Fruit fly (Drosophila melanogaster) whole organism, embryonic: Measurements from ENCODE around the gene dlg1.

Experiments
- Abd-B ChIP-seq: fragments of 200-800 bp; sonication (Bioruptor generic); optimal IDR thresholded peaks from 2 replicates; lab custom pipeline; 2018; ENCODE audit warnings: missing biosample characterization, mild to moderate bottlenecking, missing genetic modification characterization, moderate library complexity
- Ada2b ChIP-seq: fragments of 200-800 bp; sonication (Bioruptor generic); IDR thresholded peaks from 2 replicates; pipeline ENCODE4 v1.3.6; 2022; ENCODE audit warnings: missing biosample characterization, missing genetic modification characterization
- Atf6 ChIP-seq: fragments of 200-800 bp; sonication (Bioruptor generic); IDR thresholded peaks from 2 replicates; pipeline ENCODE4 v1.3.6; 2022; ENCODE audit warnings: missing biosample characterization, missing genetic modification characterization
- Bgb ChIP-seq: fragments of 200-800 bp; sonication (Bioruptor generic); IDR thresholded peaks from 2 replicates; pipeline ENCODE4 v1.3.6; 2022; ENCODE audit warnings: missing biosample characterization, missing genetic modification characterization; ENCODE audit not compliant: partially characterized antibody
- CG12236 ChIP-seq: fragments of 200-800 bp; sonication (Bioruptor generic); optimal IDR thresholded peaks from 2 replicates; lab custom pipeline; 2016; ENCODE audit warnings: missing biosample characterization, missing genetic modification characterization
- CG1233 ChIP-seq: fragments of 200-800 bp; sonication (Bioruptor generic); optimal IDR thresholded peaks from 4 replicates; lab custom pipeline; 2018; ENCODE audit warnings: missing biosample characterization, mild to moderate bottlenecking, missing genetic modification characterization
- CG14710 ChIP-seq: fragments of 200-800 bp; sonication (Bioruptor generic); optimal IDR thresholded peaks from 3 replicates; lab custom pipeline; 2019; ENCODE audit warnings: missing biosample characterization, mild to moderate bottlenecking, missing genetic modification characterization, moderate library complexity
- CG17361 ChIP-seq: fragments of 200-800 bp; sonication (Bioruptor generic); IDR thresholded peaks from 3 replicates; pipeline ENCODE4 v1.3.6; 2022; ENCODE audit warnings: missing biosample characterization, missing genetic modification characterization
- CG1792 ChIP-seq: fragments of 200-800 bp; sonication (Bioruptor generic); optimal IDR thresholded peaks from 2 replicates; lab custom pipeline; 2016; ENCODE audit warnings: missing biosample characterization, missing genetic modification characterization
- CG18011 ChIP-seq: fragments of 200-800 bp; sonication (Bioruptor generic); optimal IDR thresholded peaks from 2 replicates; lab custom pipeline; 2017; ENCODE audit warnings: missing biosample characterization, missing genetic modification characterization, mild to moderate bottlenecking, moderate library complexity, missing genotype
- CG1832 ChIP-seq: fragments of 200-800 bp; sonication (Bioruptor generic); optimal IDR thresholded peaks from 2 replicates; lab custom pipeline; 2017; ENCODE audit warnings: missing biosample characterization, mild to moderate bottlenecking, missing genetic modification characterization, inconsistent platforms
- CG18476 ChIP-seq: fragments of 200-800 bp; sonication (Bioruptor generic); optimal IDR thresholded peaks from 2 replicates; lab custom pipeline; 2016; ENCODE audit warnings: missing biosample characterization, mild to moderate bottlenecking, missing genetic modification characterization
- CG8290 ChIP-seq, 3 experiments: fragments of 200-800 bp; sonication (Bioruptor generic); optimal IDR thresholded peaks; 2 replicates each; lab custom pipeline; 2016 to 2019; ENCODE audit warnings: missing biosample characterization in 3 of 3, missing genetic modification characterization in 3 of 3, mild to moderate bottlenecking in 2 of 3, moderate library complexity in 1 of 3
- CG9817 ChIP-seq: fragments of 200-800 bp; sonication (Bioruptor generic); optimal IDR thresholded peaks from 2 replicates; lab custom pipeline; 2018; ENCODE audit warnings: missing biosample characterization, mild to moderate bottlenecking, missing genetic modification characterization, moderate library complexity
- Dek ChIP-seq: fragments of 200-800 bp; sonication (Bioruptor generic); optimal IDR thresholded peaks from 3 replicates; lab custom pipeline; 2019; ENCODE audit warnings: missing biosample characterization, mild to moderate bottlenecking, missing genetic modification characterization, moderate library complexity
- Eip74EF ChIP-seq, 2 experiments: fragments of 200-800 bp in 1 of 2; fragments of >200 bp in 1 of 2; sonication (Bioruptor generic) in 1 of 2; optimal IDR thresholded peaks; 2 replicates each; lab custom pipeline; 2017 to 2019; ENCODE audit warnings: missing biosample characterization in 2 of 2, missing genetic modification characterization in 2 of 2, mild to moderate bottlenecking in 1 of 2, moderate library complexity in 1 of 2
- HHEX ChIP-seq: fragments of 200-800 bp; sonication (Bioruptor generic); optimal IDR thresholded peaks from 3 replicates; lab custom pipeline; 2017; ENCODE audit warnings: missing biosample characterization, mild to moderate bottlenecking, missing genetic modification characterization, missing genetic modification reagents
- Hand ChIP-seq: fragments of 200-800 bp; sonication (Bioruptor generic); optimal IDR thresholded peaks from 2 replicates; lab custom pipeline; 2017; ENCODE audit warnings: mild to moderate bottlenecking, missing biosample characterization, missing genetic modification reagents, missing genetic modification characterization
- Kr ChIP-seq: fragments of 200-800 bp; sonication (Bioruptor generic); optimal IDR thresholded peaks from 2 replicates; lab custom pipeline; 2017; ENCODE audit warnings: missing biosample characterization, mild to moderate bottlenecking, missing genetic modification characterization
- MESR4 ChIP-seq: fragments of 200-800 bp; sonication (Bioruptor generic); optimal IDR thresholded peaks from 2 replicates; lab custom pipeline; 2018; ENCODE audit warnings: missing biosample characterization, mild to moderate bottlenecking, missing genetic modification characterization, moderate library complexity
- Med ChIP-seq: fragments of 200-800 bp; sonication (Bioruptor generic); peaks from one replicate; lab custom pipeline; 2016; ENCODE audit warnings: missing biosample characterization, missing genetic modification characterization, mild to moderate bottlenecking, inconsistent platforms, moderate library complexity
- Mes4 ChIP-seq: fragments of 200-800 bp; sonication (Bioruptor generic); optimal IDR thresholded peaks from 2 replicates; lab custom pipeline; 2016; ENCODE audit warnings: missing biosample characterization, missing genetic modification characterization
- NK7.1 ChIP-seq: fragments of 200-800 bp; sonication (Bioruptor generic); optimal IDR thresholded peaks from 3 replicates; lab custom pipeline; 2016; ENCODE audit warnings: missing biosample characterization, missing genetic modification characterization
- Optix ChIP-seq: fragments of 200-800 bp; sonication (Bioruptor generic); IDR thresholded peaks from 3 replicates; pipeline ENCODE4 v1.3.6; 2022; ENCODE audit warnings: missing biosample characterization, missing genetic modification characterization
- Ssrp ChIP-seq: fragments of 200-800 bp; sonication (Bioruptor generic); optimal IDR thresholded peaks from 2 replicates; lab custom pipeline; 2018; ENCODE audit warnings: missing biosample characterization, mild to moderate bottlenecking, missing genetic modification characterization, moderate library complexity
- abd-A ChIP-seq: fragments of 200-800 bp; sonication (Bioruptor generic); optimal IDR thresholded peaks from 3 replicates; lab custom pipeline; 2019; ENCODE audit warnings: missing biosample characterization, mild to moderate bottlenecking, missing genetic modification characterization, moderate library complexity
- chinmo ChIP-seq: fragments of 200-800 bp; sonication (Bioruptor generic); IDR thresholded peaks from 4 replicates; pipeline ENCODE4 v1.3.6; 2022; ENCODE audit warnings: missing biosample characterization, missing genetic modification characterization; ENCODE audit not compliant: partially characterized antibody
- cwo ChIP-seq: fragments of 200-800 bp; sonication (Bioruptor generic); optimal IDR thresholded peaks from 3 replicates; lab custom pipeline; 2017; ENCODE audit warnings: missing biosample characterization, missing genetic modification characterization, mild to moderate bottlenecking, moderate library complexity, missing genetic modification reagents
- exex ChIP-seq: fragments of 200-800 bp; sonication (Bioruptor generic); optimal IDR thresholded peaks from 4 replicates; lab custom pipeline; 2018; ENCODE audit warnings: missing biosample characterization, mild to moderate bottlenecking, missing genetic modification characterization, moderate library complexity
- ftz-f1 ChIP-seq: fragments of 200-800 bp; sonication (Bioruptor generic); optimal IDR thresholded peaks from 2 replicates; lab custom pipeline; 2016; ENCODE audit warnings: missing biosample characterization, missing genetic modification characterization
- lab ChIP-seq: fragments of 200-800 bp; sonication (Bioruptor generic); optimal IDR thresholded peaks from 3 replicates; lab custom pipeline; 2017; ENCODE audit warnings: missing biosample characterization, missing genetic modification characterization, mild to moderate bottlenecking, moderate library complexity, missing genetic modification reagents
- oc ChIP-seq: fragments of 200-800 bp; sonication (Bioruptor generic); optimal IDR thresholded peaks from 2 replicates; lab custom pipeline; 2018; ENCODE audit warnings: missing biosample characterization, mild to moderate bottlenecking, missing genetic modification characterization, moderate library complexity
- prd ChIP-seq, 3 experiments: fragments of >200 bp in 2 of 3; fragments of 200-800 bp in 1 of 3; sonication (Bioruptor generic) in 1 of 3; optimal IDR thresholded peaks in 2 of 3; IDR thresholded peaks in 1 of 3; 2 replicates in 2 of 3; 3 replicates in 1 of 3; pipeline versions ENCODE4 v1.3.6 to Lab custom; 2017 to 2022; ENCODE audit warnings: missing biosample characterization in 1 of 3, missing genetic modification characterization in 1 of 3
- pros ChIP-seq: fragments of 200-800 bp; sonication (Bioruptor generic); optimal IDR thresholded peaks from 3 replicates; lab custom pipeline; 2019; ENCODE audit warnings: missing biosample characterization, mild to moderate bottlenecking, missing genetic modification characterization, moderate library complexity
- ro ChIP-seq: fragments of 200-800 bp; sonication (Bioruptor generic); IDR thresholded peaks from 2 replicates; pipeline ENCODE4 v1.3.6; 2022; ENCODE audit warnings: missing biosample characterization, missing genetic modification characterization
- scrt ChIP-seq: fragments of 200-800 bp; sonication (Bioruptor generic); optimal IDR thresholded peaks from 2 replicates; lab custom pipeline; 2018; ENCODE audit warnings: missing biosample characterization, mild to moderate bottlenecking, missing genetic modification characterization, moderate library complexity
- sd ChIP-seq: fragments of 200-800 bp; sonication (Bioruptor generic); optimal IDR thresholded peaks from 3 replicates; lab custom pipeline; 2018; ENCODE audit warnings: missing biosample characterization, mild to moderate bottlenecking, missing genetic modification characterization, moderate library complexity
- shn ChIP-seq: fragments of 200-800 bp; sonication (Bioruptor generic); optimal IDR thresholded peaks from 3 replicates; lab custom pipeline; 2016; ENCODE audit warnings: missing biosample characterization, missing genetic modification characterization
- sug ChIP-seq: fragments of 200-800 bp; optimal IDR thresholded peaks from 2 replicates; lab custom pipeline; 2019; ENCODE audit warnings: missing biosample characterization, mild to moderate bottlenecking, missing genetic modification characterization, moderate library complexity
- z ChIP-seq: fragments of 200-800 bp; sonication (Bioruptor generic); IDR thresholded peaks from 3 replicates; pipeline ENCODE4 v1.3.6; 2022; ENCODE audit warnings: missing biosample characterization, missing genetic modification characterization

The dlg1 gene

dm6 chrX:11427282-11427689, 57.8 kb downstream of the dlg1 start (continued):
- TF ChIP-seq Atf6 (GFP tag; lab: Robert Waterston, UW) (0 out of 2 replicates have a peak, but pooled peaks have one; percentile 36), CG1832 (no peak), oc (tag; lab: Kevin White, UChicago) (peak; percentile 18), CG1792 (GFP tag; lab: Kevin White, UChicago) (no peak), Bgb (no peak), NK7.1 (no peak), abd-A (no peak), Ada2b (GFP tag; lab: Robert Waterston, UW) (no peak), CG14710 (peak; percentile 14), shn (GFP tag; lab: Kevin White, UChicago) (no peak), MESR4 (no peak), prd (optimal IDR thresholded peaks at IDR 0.05; lab: Kevin White, UChicago) (no peak), prd (GFP tag; IDR thresholded peaks at IDR 0.05; lab: Robert Waterston, UW) (no peak), Hand (GFP tag; lab: Kevin White, UChicago) (no peak), CG12236 (no peak), Mes4 (no peak), exex (tag; lab: Kevin White, UChicago) (peak; percentile 48), cwo (GFP tag; lab: Kevin White, UChicago) (peak; percentile 94), Kr (no peak), pros (GFP tag; lab: Kevin White, UChicago) (no peak), ro (GFP tag; lab: Robert Waterston, UW) (no peak)

dm6 chrX:11430940-11431339, 61.5 kb downstream of the dlg1 start:
- TF ChIP-seq CG9817 (tag; lab: Kevin White, UChicago) (no peak), Ssrp (tag; lab: Kevin White, UChicago) (no peak), Abd-B (GFP tag; lab: Kevin White, UChicago) (no peak), CG18011 (no peak), CG18476 (GFP tag; lab: Kevin White, UChicago) (no peak), CG1233 (no peak), Dek (no peak), chinmo (GFP tag; lab: Robert Waterston, UW) (no peak), Med (peak; percentile 76), HHEX (GFP tag; lab: Kevin White, UChicago) (no peak), ftz-f1 (GFP tag; lab: Kevin White, UChicago) (peak; percentile 4), Optix (no peak), sd (tag; lab: Kevin White, UChicago) (peak; percentile 36), lab (GFP tag; lab: Kevin White, UChicago) (peak; percentile 54), Eip74EF (GFP tag; optimal IDR thresholded peaks at IDR 0.05; lab: Kevin White, UChicago) (no peak), scrt (no peak), CG17361 (GFP tag; lab: Robert Waterston, UW) (no peak), sug (tag; lab: Kevin White, UChicago) (peak; percentile 1), cwo (GFP tag; lab: Kevin White, UChicago) (peak; percentile 61), CG8290 (GFP tag; optimal IDR thresholded peaks at IDR 0.05; lab: Kevin White, UChicago) (no peak), CG8290 (tag; optimal IDR thresholded peaks at IDR 0.05; lab: Kevin White, UChicago) (peak in 1 of 2 experiments; percentile 5), z (no peak)
